Worm (Caenorhabditis elegans) whole organism, late embryonic: ENCODE measurements around the gene ZC190.10.

ENCODE experiments used
- ama-1 ChIP-seq: fragments of 150-350 bp; optimal IDR thresholded peaks from 2 replicates; lab custom pipeline; 2014
- ceh-19 ChIP-seq: fragments of 200-800 bp; sonication (Bioruptor generic); optimal IDR thresholded peaks from 2 replicates; lab custom pipeline; 2018; ENCODE audit warnings: mild to moderate bottlenecking, missing genetic modification characterization, missing compliant biosample characterization
- fax-1 ChIP-seq: sonication (generic microtip); optimal IDR thresholded peaks from 2 replicates; lab custom pipeline; 2016; ENCODE audit warnings: missing genotype, missing genetic modification characterization, missing compliant biosample characterization
- pqm-1 ChIP-seq: sonication (generic microtip); optimal IDR thresholded peaks from 2 replicates; lab custom pipeline; 2016; ENCODE audit warnings: missing genetic modification characterization, missing compliant biosample characterization

DNA sequence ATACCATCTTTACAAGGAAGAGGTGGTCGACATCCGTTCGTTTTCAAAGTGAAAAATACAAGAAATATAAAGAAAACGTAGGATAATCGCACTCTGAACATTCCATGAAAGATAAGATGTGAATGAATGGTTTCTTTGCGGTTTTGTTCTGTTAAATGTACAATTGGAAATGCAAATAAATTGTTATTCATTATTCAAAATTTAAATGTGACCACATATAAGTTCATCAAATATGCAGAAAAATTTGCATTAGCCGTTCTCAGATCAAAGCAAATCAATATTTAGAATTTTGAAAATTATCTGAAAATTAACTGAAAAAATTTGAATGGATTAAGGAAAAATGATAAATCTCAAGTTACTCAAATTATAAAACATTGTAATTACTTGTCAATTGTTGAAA is 15.8 kb upstream of the ZC190.10 start, which contains the start of gene ZC178.2:
- TF ChIP-seq ama-1 (lab: Kevin White, UChicago): no peak
- no peak for TF ChIP-seq pqm-1 (tag; lab: Kevin White, UChicago)
- no peak for TF ChIP-seq ceh-19 (GFP tag; lab: Kevin White, UChicago)
- TF ChIP-seq fax-1 (tag; lab: Kevin White, UChicago): no peak
